Worm (Caenorhabditis elegans) whole organism, late embryonic: ENCODE data around the gene spo-11.

Experiments
- dve-1 ChIP-seq: sonication (generic microtip); optimal IDR thresholded peaks from 2 replicates; lab custom pipeline; 2017; ENCODE audit warnings: antibody characterized with exemption, mild to moderate bottlenecking, missing genetic modification characterization, missing compliant biosample characterization
- hlh-8 ChIP-seq: sonication (generic microtip); optimal IDR thresholded peaks from 2 replicates; lab custom pipeline; 2016; ENCODE audit warnings: missing genotype, missing genetic modification characterization, missing compliant biosample characterization
- nhr-11 ChIP-seq: fragments of 150-350 bp; optimal IDR thresholded peaks from 2 replicates; lab custom pipeline; 2014; ENCODE audit warnings: missing biosample characterization, missing genetic modification characterization
- pqm-1 ChIP-seq: sonication (generic microtip); optimal IDR thresholded peaks from 2 replicates; lab custom pipeline; 2016; ENCODE audit warnings: missing genetic modification characterization, missing compliant biosample characterization
- sox-4 ChIP-seq: sonication (generic microtip); optimal IDR thresholded peaks from 2 replicates; lab custom pipeline; 2017; ENCODE audit warnings: mild to moderate bottlenecking, missing genetic modification characterization, inconsistent platforms, missing compliant biosample characterization

ce11 chrIV:11143228-11143444, 18.5 kb upstream of the spo-11 start, which contains the start of gene F01G4.4:
- TF ChIP-seq hlh-8 (tag; lab: Kevin White, UChicago) = no peak
- no peak for TF ChIP-seq sox-4
- TF ChIP-seq nhr-11 (tag; lab: Kevin White, UChicago) = no peak
- no peak for TF ChIP-seq pqm-1
- no peak for TF ChIP-seq dve-1 (tag; lab: Kevin White, UChicago)
